Worm (Caenorhabditis elegans) whole organism, L4 larva: Measurements from ENCODE around the gene sds-22.

ENCODE experiments used
- F10B5.3 ChIP-seq: sonication (generic microtip); optimal IDR thresholded peaks from 2 replicates; lab custom pipeline; 2016; ENCODE audit warnings: mild to moderate bottlenecking, missing genetic modification characterization, missing compliant biosample characterization
- T20F7.1 ChIP-seq: fragments of 200-800 bp; sonication (Bioruptor generic); optimal IDR thresholded peaks from 2 replicates; lab custom pipeline; 2018; ENCODE audit warnings: mild to moderate bottlenecking, missing genetic modification characterization, missing compliant biosample characterization
- Y105C5A.15 ChIP-seq: fragments of 200-800 bp; sonication (Bioruptor generic); IDR thresholded peaks from 2 replicates; pipeline ENCODE4 v1.3.6; 2022; ENCODE audit warnings: missing genetic modification characterization, missing compliant biosample characterization
- Y48G9A.11 ChIP-seq: fragments of 200-800 bp; sonication (Bioruptor generic); IDR thresholded peaks from 2 replicates; pipeline ENCODE4 v1.3.6; 2022; ENCODE audit warnings: missing genetic modification reagents, missing genetic modification characterization, missing compliant biosample characterization
- ZK337.2 ChIP-seq: fragments of 200-800 bp; sonication (Bioruptor generic); IDR thresholded peaks from 2 replicates; pipeline ENCODE4 v1.3.6; 2022; ENCODE audit warnings: missing genetic modification reagents, missing genetic modification characterization, missing compliant biosample characterization
- aha-1 ChIP-seq: fragments of 150-350 bp; peaks from one replicate; lab custom pipeline; 2014; ENCODE audit warnings: missing biosample characterization, missing genetic modification characterization
- aly-2 ChIP-seq: sonication (generic microtip); optimal IDR thresholded peaks from 2 replicates; lab custom pipeline; 2018; ENCODE audit warnings: missing biosample characterization, missing genetic modification characterization
- attf-4 ChIP-seq: sonication (generic microtip); optimal IDR thresholded peaks from 3 replicates; lab custom pipeline; 2017; ENCODE audit warnings: missing biosample characterization, missing genetic modification characterization
- ceh-28 ChIP-seq: fragments of 150-350 bp; optimal IDR thresholded peaks from 2 replicates; lab custom pipeline; 2014; ENCODE audit warnings: missing biosample characterization, missing genetic modification reagents, missing genetic modification characterization
- ceh-32 ChIP-seq: sonication (generic microtip); optimal IDR thresholded peaks from 2 replicates; lab custom pipeline; 2016; ENCODE audit warnings: mild to moderate bottlenecking, missing genetic modification characterization, missing compliant biosample characterization; ENCODE audit not compliant: poor library complexity
- ces-1 ChIP-seq: fragments of 150-350 bp; sonication (generic microtip); optimal IDR thresholded peaks from 4 replicates; lab custom pipeline; 2014; ENCODE audit warnings: missing biosample characterization, missing genetic modification reagents, missing genetic modification characterization
- cey-2 ChIP-seq: sonication (generic microtip); optimal IDR thresholded peaks from 3 replicates; lab custom pipeline; 2017; ENCODE audit warnings: missing genetic modification characterization, mild to moderate bottlenecking, missing compliant biosample characterization, antibody characterized with exemption, borderline replicate concordance; ENCODE audit not compliant: insufficient read depth
- daf-16 ChIP-seq, 3 experiments: sonication (generic microtip); optimal IDR thresholded peaks; 2 replicates each; lab custom pipeline; 2016 to 2017; ENCODE audit warnings: missing genetic modification characterization in 3 of 3, missing genetic modification reagents in 3 of 3, mild to moderate bottlenecking in 2 of 3, missing compliant biosample characterization in 2 of 3, missing biosample characterization in 1 of 3, moderate library complexity in 1 of 3
- daf-19 ChIP-seq: fragments of 200-800 bp; sonication (Bioruptor generic); conservative IDR thresholded peaks from 2 replicates; pipeline ENCODE4 v1.3.6; 2022; ENCODE audit warnings: missing genetic modification characterization, missing compliant biosample characterization
- dmd-8 ChIP-seq: fragments of 200-800 bp; sonication (Bioruptor generic); IDR thresholded peaks from 2 replicates; pipeline ENCODE4 v1.3.6; 2022; ENCODE audit warnings: missing genetic modification characterization, missing compliant biosample characterization
- dmd-9 ChIP-seq: fragments of 200-800 bp; sonication (Bioruptor generic); IDR thresholded peaks from 2 replicates; pipeline ENCODE4 v1.3.6; 2022; ENCODE audit warnings: missing genetic modification reagents, missing genetic modification characterization, missing compliant biosample characterization
- dpl-1 ChIP-seq: fragments of 150-350 bp; optimal IDR thresholded peaks from 2 replicates; lab custom pipeline; 2014; ENCODE audit warnings: missing biosample characterization, missing genetic modification reagents, missing genetic modification characterization
- dve-1 ChIP-seq: sonication (generic microtip); optimal IDR thresholded peaks from 2 replicates; lab custom pipeline; 2017; ENCODE audit warnings: antibody characterized with exemption, mild to moderate bottlenecking, missing genetic modification characterization, missing compliant biosample characterization; ENCODE audit not compliant: insufficient read depth
- egl-27 ChIP-seq: sonication (generic microtip); optimal IDR thresholded peaks from 3 replicates; lab custom pipeline; 2017; ENCODE audit warnings: missing biosample characterization, missing genetic modification reagents, missing genetic modification characterization
- egl-43 ChIP-seq: fragments of 200-800 bp; sonication (Bioruptor generic); IDR thresholded peaks from 2 replicates; pipeline ENCODE4 v1.3.6; 2022; ENCODE audit warnings: missing genetic modification reagents, missing genetic modification characterization, missing compliant biosample characterization
- hlh-11 ChIP-seq: fragments of 200-800 bp; sonication (Bioruptor generic); optimal IDR thresholded peaks from 2 replicates; lab custom pipeline; 2018; ENCODE audit warnings: mild to moderate bottlenecking, missing genetic modification characterization, missing compliant biosample characterization
- jun-1 ChIP-seq: fragments of 150-350 bp; optimal IDR thresholded peaks from 2 replicates; lab custom pipeline; 2014; ENCODE audit warnings: missing biosample characterization, missing genetic modification reagents, missing genetic modification characterization
- lin-13 ChIP-seq: fragments of 150-350 bp; optimal IDR thresholded peaks from 2 replicates; lab custom pipeline; 2014; ENCODE audit warnings: missing biosample characterization, missing genetic modification reagents, missing genetic modification characterization
- lin-15B ChIP-seq: fragments of 150-350 bp; sonication (generic microtip); optimal IDR thresholded peaks from 3 replicates; lab custom pipeline; 2014; ENCODE audit warnings: missing biosample characterization, missing genetic modification characterization
- lin-38 ChIP-seq: fragments of 200-800 bp; sonication (Bioruptor generic); IDR thresholded peaks from 2 replicates; pipeline ENCODE4 v1.3.6; 2022; ENCODE audit warnings: missing genetic modification reagents, missing genetic modification characterization, missing compliant biosample characterization
- lir-3 ChIP-seq: sonication (generic microtip); optimal IDR thresholded peaks from 2 replicates; lab custom pipeline; 2016; ENCODE audit warnings: mild to moderate bottlenecking, missing genetic modification characterization, missing compliant biosample characterization
- lsy-2 ChIP-seq, 2 experiments: fragments of 150-350 bp in 1 of 2; sonication (generic microtip) in 1 of 2; optimal IDR thresholded peaks; 2 replicates each; lab custom pipeline; 2014 to 2017; ENCODE audit warnings: missing biosample characterization in 2 of 2, missing genetic modification characterization in 2 of 2
- madf-5 ChIP-seq, 2 experiments: fragments of 200-800 bp; sonication (Bioruptor generic); IDR thresholded peaks; 2 replicates each; pipeline ENCODE4 v1.3.6; 2022; ENCODE audit warnings: missing compliant biosample characterization in 2 of 2, missing genetic modification characterization in 2 of 2
- mdl-1 ChIP-seq, 2 experiments: fragments of 150-350 bp in 1 of 2; sonication (generic microtip) in 1 of 2; optimal IDR thresholded peaks; 2 replicates each; lab custom pipeline; 2014 to 2017; ENCODE audit warnings: missing biosample characterization in 2 of 2, missing genetic modification characterization in 2 of 2
- mdt-29 ChIP-seq: fragments of 200-800 bp; sonication (Bioruptor generic); IDR thresholded peaks from 2 replicates; pipeline ENCODE4 v1.3.6; 2022; ENCODE audit warnings: missing genetic modification reagents, missing genetic modification characterization, missing compliant biosample characterization
- mep-1 ChIP-seq: fragments of 150-350 bp; sonication (generic microtip); optimal IDR thresholded peaks from 3 replicates; lab custom pipeline; 2014; ENCODE audit warnings: missing biosample characterization, missing genetic modification characterization
- mes-2 ChIP-seq: sonication (generic microtip); optimal IDR thresholded peaks from 2 replicates; lab custom pipeline; 2016; ENCODE audit warnings: missing genotype, mild to moderate bottlenecking, missing genetic modification characterization, missing compliant biosample characterization; ENCODE audit not compliant: poor library complexity, severe bottlenecking
- nhr-10 ChIP-seq: fragments of 150-350 bp; optimal IDR thresholded peaks from 2 replicates; lab custom pipeline; 2014; ENCODE audit warnings: missing biosample characterization, missing genetic modification characterization
- nhr-11 ChIP-seq: fragments of 150-350 bp; optimal IDR thresholded peaks from 2 replicates; lab custom pipeline; 2014; ENCODE audit warnings: missing biosample characterization, missing genetic modification characterization
- nhr-111 ChIP-seq: fragments of 200-800 bp; sonication (Bioruptor generic); optimal IDR thresholded peaks from 2 replicates; lab custom pipeline; 2018; ENCODE audit warnings: mild to moderate bottlenecking, missing genetic modification characterization, missing compliant biosample characterization
- nhr-41 ChIP-seq: fragments of 200-800 bp; sonication (Bioruptor generic); IDR thresholded peaks from 2 replicates; pipeline ENCODE4 v1.3.6; 2022; ENCODE audit warnings: missing genetic modification reagents, missing genetic modification characterization, missing compliant biosample characterization
- nhr-77 ChIP-seq: fragments of 150-350 bp; optimal IDR thresholded peaks from 2 replicates; lab custom pipeline; 2014; ENCODE audit warnings: missing biosample characterization, missing genetic modification characterization
- pha-4 ChIP-seq, 2 experiments: fragments of 150-350 bp in 1 of 2; fragments of 200-800 bp in 1 of 2; sonication (Bioruptor generic) in 1 of 2; IDR thresholded peaks in 1 of 2; optimal IDR thresholded peaks in 1 of 2; 2 replicates each; pipeline versions ENCODE4 v1.3.6 to Lab custom; 2014 to 2022; ENCODE audit warnings: missing genetic modification characterization in 2 of 2, missing genetic modification reagents in 2 of 2, missing biosample characterization in 1 of 2, missing compliant biosample characterization in 1 of 2
- rbr-2 ChIP-seq: sonication (generic microtip); optimal IDR thresholded peaks from 2 replicates; lab custom pipeline; 2016; ENCODE audit warnings: missing genotype, missing genetic modification characterization, missing compliant biosample characterization
- skn-1 ChIP-seq: fragments of 150-350 bp; optimal IDR thresholded peaks from 2 replicates; lab custom pipeline; 2014; ENCODE audit warnings: missing biosample characterization, missing genetic modification characterization
- snpc-4 ChIP-seq: fragments of 150-350 bp; optimal IDR thresholded peaks from 2 replicates; lab custom pipeline; 2014; ENCODE audit warnings: missing biosample characterization, missing genetic modification characterization
- tag-97 ChIP-seq: fragments of 200-800 bp; sonication (Bioruptor generic); IDR thresholded peaks from 2 replicates; pipeline ENCODE4 v1.3.6; 2022; ENCODE audit warnings: missing genetic modification characterization, missing compliant biosample characterization
- unc-130 ChIP-seq: sonication (generic microtip); optimal IDR thresholded peaks from 2 replicates; lab custom pipeline; 2016; ENCODE audit warnings: missing genetic modification reagents, missing genetic modification characterization, missing compliant biosample characterization
- unc-62 ChIP-seq, 3 experiments: fragments of 150-350 bp in 1 of 3; sonication (generic microtip); optimal IDR thresholded peaks in 2 of 3; peaks in 1 of 3; 1 replicate in 1 of 3; 2 replicates in 2 of 3; lab custom pipeline; 2014 to 2017; ENCODE audit warnings: missing biosample characterization in 3 of 3, missing genetic modification characterization in 3 of 3, missing genetic modification reagents in 3 of 3, missing genotype in 1 of 3
- vab-7 ChIP-seq: fragments of 200-800 bp; sonication (Bioruptor generic); IDR thresholded peaks from 2 replicates; pipeline ENCODE4 v1.3.6; 2022; ENCODE audit warnings: missing genetic modification reagents, missing genetic modification characterization, missing compliant biosample characterization
- zfp-2 ChIP-seq: sonication (generic microtip); optimal IDR thresholded peaks from 2 replicates; lab custom pipeline; 2016; ENCODE audit warnings: mild to moderate bottlenecking, missing genetic modification characterization, missing compliant biosample characterization
- zfp-3 ChIP-seq: fragments of 200-800 bp; sonication (Bioruptor generic); conservative IDR thresholded peaks from 2 replicates; pipeline ENCODE4 v1.3.6; 2022; ENCODE audit warnings: missing genetic modification reagents, missing genetic modification characterization, missing compliant biosample characterization
- zip-2 ChIP-seq: fragments of 150-350 bp; optimal IDR thresholded peaks from 2 replicates; lab custom pipeline; 2014; ENCODE audit warnings: missing biosample characterization, missing genetic modification characterization

sds-22 gene

ce11 chrII:7891869-7892615 lies 33.8 kb downstream of the sds-22 start:
- TF ChIP-seq nhr-11 (tag; lab: Kevin White, UChicago) = no peak
- TF ChIP-seq tag-97 = no peak
- no peak for TF ChIP-seq cey-2 (tag; lab: Kevin White, UChicago)
- TF ChIP-seq hlh-11 (tag; lab: Kevin White, UChicago) = peak; percentile 28
- peak; percentile 80 for TF ChIP-seq aha-1
- TF ChIP-seq zfp-2 (tag; lab: Kevin White, UChicago) = no peak
- no peak for TF ChIP-seq F10B5.3
- TF ChIP-seq vab-7 (GFP tag; lab: Robert Waterston, UW) = no peak
- TF ChIP-seq mes-2 (tag; lab: Kevin White, UChicago) = peak; percentile 68
- TF ChIP-seq lsy-2 (tag; optimal IDR thresholded peaks at IDR 0.05; lab: Kevin White, UChicago) = peak; percentile 27 to 57
- no peak for TF ChIP-seq lir-3 (tag; lab: Kevin White, UChicago)
- TF ChIP-seq mep-1 = peak; percentile 2
- no peak for TF ChIP-seq snpc-4 (tag; lab: Kevin White, UChicago)
- TF ChIP-seq skn-1 = no peak
- TF ChIP-seq dve-1 (tag; lab: Kevin White, UChicago) = peak; percentile 63
- no peak for TF ChIP-seq egl-27 (tag; lab: Kevin White, UChicago)
- peak; percentile 61; the same call in 1 of the 2 replicates for TF ChIP-seq daf-19 (GFP tag; lab: Robert Waterston, UW)
- TF ChIP-seq jun-1 (tag; lab: Kevin White, UChicago) = no peak
- no peak for TF ChIP-seq ceh-32 (tag; lab: Kevin White, UChicago)
- no peak for TF ChIP-seq pha-4 (GFP tag; IDR thresholded peaks at IDR 0.05; lab: Robert Waterston, UW)
- no peak for TF ChIP-seq pha-4 (tag; optimal IDR thresholded peaks at IDR 0.05; lab: Kevin White, UChicago)
- no peak for TF ChIP-seq mdt-29 (GFP tag; lab: Robert Waterston, UW)
- TF ChIP-seq zfp-3 (GFP tag; lab: Robert Waterston, UW) = no peak
- no peak for TF ChIP-seq nhr-111
- TF ChIP-seq attf-4 (tag; lab: Kevin White, UChicago) = no peak
- TF ChIP-seq lin-13 (GFP tag; lab: Kevin White, UChicago) = no peak
- TF ChIP-seq lin-38 (GFP tag; lab: Robert Waterston, UW) = no peak
- TF ChIP-seq dpl-1 = no peak
- TF ChIP-seq dmd-9 (GFP tag; lab: Robert Waterston, UW) = no peak
- TF ChIP-seq egl-43 = peak; percentile 60
- TF ChIP-seq unc-62 (GFP tag; optimal IDR thresholded peaks at IDR 0.05 in 1 of 2; lab: Kevin White, UChicago) = peak in 1 of 2 experiments; percentile 24
- TF ChIP-seq unc-62 (tag; optimal IDR thresholded peaks at IDR 0.05; lab: Kevin White, UChicago) = no peak
- no peak for TF ChIP-seq daf-16 (GFP tag; optimal IDR thresholded peaks at IDR 0.05; lab: Kevin White, UChicago)
- TF ChIP-seq daf-16 (tag; optimal IDR thresholded peaks at IDR 0.05; lab: Kevin White, UChicago) = peak; percentile 84
- TF ChIP-seq aly-2 (tag; lab: Kevin White, UChicago) = no peak
- no peak for TF ChIP-seq dmd-8 (GFP tag; lab: Robert Waterston, UW)
- peak in 1 of 2 experiments; percentile 11 for TF ChIP-seq mdl-1 (tag; optimal IDR thresholded peaks at IDR 0.05; lab: Kevin White, UChicago)
- no peak for TF ChIP-seq zip-2 (tag; lab: Kevin White, UChicago)
- no peak for TF ChIP-seq ces-1
- TF ChIP-seq ceh-28 (tag; lab: Kevin White, UChicago) = no peak
- no peak for TF ChIP-seq lin-15B (tag; lab: Kevin White, UChicago)
- TF ChIP-seq madf-5 (GFP tag; IDR thresholded peaks at IDR 0.05; lab: Robert Waterston, UW) = 0 out of 4 replicates have a peak, but pooled peaks of 1 of the 2 experiments have one; percentile 40
- no peak for TF ChIP-seq Y48G9A.11
- no peak for TF ChIP-seq unc-130 (GFP tag; lab: Kevin White, UChicago)
- no peak for TF ChIP-seq nhr-10 (tag; lab: Kevin White, UChicago)
- peak; percentile 68 for TF ChIP-seq rbr-2
- no peak for TF ChIP-seq T20F7.1 (GFP tag; lab: Kevin White, UChicago)
- TF ChIP-seq Y105C5A.15 = no peak
- TF ChIP-seq nhr-77 (tag; lab: Kevin White, UChicago) = peak; percentile 14
- peak; percentile 80; the same call in 1 of the 2 replicates for TF ChIP-seq nhr-41 (GFP tag; lab: Robert Waterston, UW)
- no peak for TF ChIP-seq ZK337.2 (GFP tag; lab: Robert Waterston, UW)
